Worm (Caenorhabditis elegans): ENCODE data around the gene unc-85.

- TF ChIP-seq klf-2 (GFP tag; conservative IDR thresholded peaks at IDR 0.05) = no peak
- TF ChIP-seq cog-1 (tag; optimal IDR thresholded peaks at IDR 0.05) = no peak
- no peak for TF ChIP-seq ztf-23 (GFP tag; IDR thresholded peaks at IDR 0.05)
- no peak for TF ChIP-seq tab-1 (GFP tag; IDR thresholded peaks at IDR 0.05)
- no peak for TF ChIP-seq T22C8.4 (GFP tag; IDR thresholded peaks at IDR 0.05)
These were observed 4.5 kb downstream of the unc-85 start, which contains the start of the genes F10G7.9 and tsn-1 for ce11 chrII:4706359-4706871.
